Worm (Caenorhabditis elegans) whole organism, early embryonic: ENCODE measurements around the gene sao-1.
A peak's percentile ranks its signal among the peaks of the same experiment; 100 is the strongest.

Source experiments
- B0310.2 ChIP-seq: sonication (generic microtip); optimal IDR thresholded peaks from 2 replicates; lab custom pipeline; 2016; ENCODE audit warnings: mild to moderate bottlenecking, missing genetic modification characterization, missing compliant biosample characterization
- F13C5.2 ChIP-seq: sonication (generic microtip); optimal IDR thresholded peaks from 2 replicates; lab custom pipeline; 2017; ENCODE audit warnings: mild to moderate bottlenecking, missing genetic modification characterization, inconsistent platforms, missing compliant biosample characterization
- ama-1 ChIP-seq: fragments of 150-350 bp; optimal IDR thresholded peaks from 2 replicates; lab custom pipeline; 2014
- ets-7 ChIP-seq: sonication (generic microtip); optimal IDR thresholded peaks from 2 replicates; lab custom pipeline; 2016; ENCODE audit warnings: missing genotype, missing genetic modification characterization, missing compliant biosample characterization
- flt-1 ChIP-seq: fragments of 200-800 bp; sonication (Bioruptor generic); IDR thresholded peaks from 2 replicates; pipeline ENCODE4 v1.3.6; 2022; ENCODE audit warnings: missing genetic modification characterization, missing compliant biosample characterization
- hmbx-1 ChIP-seq: sonication (generic microtip); optimal IDR thresholded peaks from 2 replicates; lab custom pipeline; 2016; ENCODE audit warnings: mild to moderate bottlenecking, missing genetic modification characterization, missing compliant biosample characterization
- hmg-4 ChIP-seq: fragments of 200-800 bp; sonication (Bioruptor generic); optimal IDR thresholded peaks from 2 replicates; lab custom pipeline; 2018; ENCODE audit warnings: mild to moderate bottlenecking, missing genetic modification characterization, missing compliant biosample characterization
- hnd-1 ChIP-seq: sonication (generic microtip); optimal IDR thresholded peaks from 2 replicates; lab custom pipeline; 2016; ENCODE audit warnings: missing genetic modification characterization, missing compliant biosample characterization
- tbx-37 ChIP-seq: fragments of 200-800 bp; sonication (Bioruptor generic); conservative IDR thresholded peaks from 2 replicates; pipeline ENCODE4 v1.3.6; 2022; ENCODE audit warnings: missing genetic modification reagents, missing genetic modification characterization, missing compliant biosample characterization
- tra-4 ChIP-seq: sonication (generic microtip); optimal IDR thresholded peaks from 2 replicates; lab custom pipeline; 2017; ENCODE audit warnings: missing genetic modification characterization, missing compliant biosample characterization

DNA sequence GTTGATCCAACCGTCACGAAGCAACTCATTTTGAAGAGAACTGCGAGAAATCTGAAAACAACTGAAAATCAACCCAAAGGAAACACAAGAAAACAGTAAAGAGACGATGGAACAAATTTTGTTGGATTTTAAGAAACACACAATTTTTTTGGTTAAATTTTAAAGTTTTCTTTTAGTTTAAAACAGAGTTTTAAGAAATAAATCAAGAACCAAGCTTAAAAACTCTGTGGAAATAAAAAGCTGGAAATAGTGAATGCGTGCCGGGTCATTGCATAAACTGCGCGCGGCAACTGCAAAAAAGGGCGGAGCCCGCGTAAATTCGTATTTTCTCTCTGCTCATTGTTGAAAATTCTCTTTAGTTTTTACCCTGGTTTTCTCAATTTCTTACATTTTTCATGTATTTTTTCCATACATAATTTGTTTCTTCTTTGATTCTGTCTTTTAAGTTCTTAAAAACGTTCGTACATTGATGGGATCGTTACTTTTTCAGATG lies 1.8 kb upstream of the sao-1 start, which contains the start of the genes algn-13 and R10D12.13:
- TF ChIP-seq flt-1 (peak; percentile 73), tra-4 (tag; lab: Kevin White, UChicago) (peak; percentile 42), ama-1 (lab: Kevin White, UChicago) (no peak), hnd-1 (tag; lab: Kevin White, UChicago) (peak; percentile 62), hmg-4 (GFP tag; lab: Kevin White, UChicago) (peak; percentile 77), hmbx-1 (tag; lab: Kevin White, UChicago) (peak; percentile 47), ets-7 (peak; percentile 69), tbx-37 (GFP tag; lab: Robert Waterston, UW) (peak; percentile 73; the same call in 1 of the 2 replicates), B0310.2 (tag; lab: Kevin White, UChicago) (peak; percentile 48), F13C5.2 (peak; percentile 85)
